Worm (Caenorhabditis elegans) whole organism, late embryonic: ENCODE data around the gene pigb-1.

Experiments
- C08G9.2 ChIP-seq: sonication (generic microtip); optimal IDR thresholded peaks from 2 replicates; lab custom pipeline; 2016; ENCODE audit warnings: mild to moderate bottlenecking, missing genetic modification characterization, moderate library complexity, missing compliant biosample characterization
- C38D4.7 ChIP-seq: fragments of 200-800 bp; sonication (Bioruptor generic); optimal IDR thresholded peaks from 2 replicates; lab custom pipeline; 2018; ENCODE audit warnings: mild to moderate bottlenecking, missing genetic modification characterization, moderate library complexity, missing compliant biosample characterization
- K02D7.2 ChIP-seq: sonication (generic microtip); optimal IDR thresholded peaks from 2 replicates; lab custom pipeline; 2017; ENCODE audit warnings: mild to moderate bottlenecking, missing genetic modification characterization, missing compliant biosample characterization
- T23F11.4 ChIP-seq: fragments of 200-800 bp; sonication (Bioruptor generic); optimal IDR thresholded peaks from 2 replicates; lab custom pipeline; 2018; ENCODE audit warnings: mild to moderate bottlenecking, missing genetic modification characterization, missing compliant biosample characterization
- Y22D7AL.16 ChIP-seq: sonication (generic microtip); optimal IDR thresholded peaks from 2 replicates; lab custom pipeline; 2016; ENCODE audit warnings: missing genetic modification characterization, missing compliant biosample characterization
- ahr-1 ChIP-seq: sonication (generic microtip); optimal IDR thresholded peaks from 2 replicates; lab custom pipeline; 2016; ENCODE audit warnings: missing genetic modification characterization, missing compliant biosample characterization
- ceh-14 ChIP-seq: sonication (generic microtip); optimal IDR thresholded peaks from 2 replicates; lab custom pipeline; 2016; ENCODE audit warnings: missing genotype, missing genetic modification characterization, missing compliant biosample characterization
- ceh-19 ChIP-seq: fragments of 200-800 bp; sonication (Bioruptor generic); optimal IDR thresholded peaks from 2 replicates; lab custom pipeline; 2018; ENCODE audit warnings: mild to moderate bottlenecking, missing genetic modification characterization, missing compliant biosample characterization
- ceh-22 ChIP-seq: sonication (generic microtip); optimal IDR thresholded peaks from 2 replicates; lab custom pipeline; 2017; ENCODE audit warnings: missing biosample characterization, missing genetic modification characterization
- ceh-30 ChIP-seq: fragments of 150-350 bp; optimal IDR thresholded peaks from 2 replicates; lab custom pipeline; 2014; ENCODE audit warnings: missing biosample characterization, missing genetic modification characterization
- ceh-45 ChIP-seq: fragments of 200-800 bp; sonication (Bioruptor generic); IDR thresholded peaks from 2 replicates; pipeline ENCODE4 v1.3.6; 2022; ENCODE audit warnings: missing genetic modification reagents, missing genetic modification characterization, missing compliant biosample characterization
- ceh-48 ChIP-seq: sonication (generic microtip); optimal IDR thresholded peaks from 2 replicates; lab custom pipeline; 2016; ENCODE audit warnings: missing genetic modification characterization, inconsistent platforms, missing compliant biosample characterization
- ceh-6 ChIP-seq: fragments of 200-800 bp; sonication (Bioruptor generic); optimal IDR thresholded peaks from 2 replicates; lab custom pipeline; 2018; ENCODE audit warnings: mild to moderate bottlenecking, missing genetic modification characterization, missing compliant biosample characterization
- ceh-9 ChIP-seq: sonication (generic microtip); optimal IDR thresholded peaks from 2 replicates; lab custom pipeline; 2016; ENCODE audit warnings: mild to moderate bottlenecking, missing genetic modification characterization, inconsistent platforms, missing compliant biosample characterization
- dmd-4 ChIP-seq: sonication (generic microtip); optimal IDR thresholded peaks from 2 replicates; lab custom pipeline; 2016; ENCODE audit warnings: borderline replicate concordance, missing genetic modification characterization, missing compliant biosample characterization
- ets-4 ChIP-seq: sonication (generic microtip); optimal IDR thresholded peaks from 2 replicates; lab custom pipeline; 2016; ENCODE audit warnings: missing genetic modification characterization, missing compliant biosample characterization
- eyg-1 ChIP-seq: sonication (generic microtip); optimal IDR thresholded peaks from 2 replicates; lab custom pipeline; 2016; ENCODE audit warnings: missing genotype, missing genetic modification characterization, missing compliant biosample characterization
- gmeb-2 ChIP-seq: sonication (generic microtip); optimal IDR thresholded peaks from 2 replicates; lab custom pipeline; 2016; ENCODE audit warnings: missing genetic modification characterization, inconsistent platforms, missing compliant biosample characterization
- hlh-30 ChIP-seq: sonication (generic microtip); optimal IDR thresholded peaks from 2 replicates; lab custom pipeline; 2017; ENCODE audit warnings: antibody characterized with exemption, missing genetic modification characterization, missing compliant biosample characterization; ENCODE audit not compliant: insufficient read depth
- hlh-8 ChIP-seq: sonication (generic microtip); optimal IDR thresholded peaks from 2 replicates; lab custom pipeline; 2016; ENCODE audit warnings: missing genotype, missing genetic modification characterization, missing compliant biosample characterization
- lim-6 ChIP-seq: sonication (generic microtip); optimal IDR thresholded peaks from 2 replicates; lab custom pipeline; 2016; ENCODE audit warnings: missing genetic modification characterization, missing compliant biosample characterization
- mec-3 ChIP-seq: sonication (generic microtip); optimal IDR thresholded peaks from 2 replicates; lab custom pipeline; 2016; ENCODE audit warnings: borderline replicate concordance, missing genetic modification characterization, missing compliant biosample characterization
- nfya-1 ChIP-seq: sonication (generic microtip); optimal IDR thresholded peaks from 2 replicates; lab custom pipeline; 2017; ENCODE audit warnings: missing genetic modification characterization, mild to moderate bottlenecking, missing compliant biosample characterization, antibody characterized with exemption, moderate library complexity
- nhr-11 ChIP-seq: fragments of 150-350 bp; optimal IDR thresholded peaks from 2 replicates; lab custom pipeline; 2014; ENCODE audit warnings: missing biosample characterization, missing genetic modification characterization
- npax-4 ChIP-seq: sonication (generic microtip); optimal IDR thresholded peaks from 2 replicates; lab custom pipeline; 2016; ENCODE audit warnings: missing genetic modification characterization, missing compliant biosample characterization
- pag-3 ChIP-seq: sonication (generic microtip); optimal IDR thresholded peaks from 2 replicates; lab custom pipeline; 2016; ENCODE audit warnings: missing compliant biosample characterization, missing genetic modification characterization, borderline replicate concordance
- pat-9 ChIP-seq: fragments of 200-800 bp; sonication (Bioruptor generic); optimal IDR thresholded peaks from 2 replicates; lab custom pipeline; 2018; ENCODE audit warnings: mild to moderate bottlenecking, missing genetic modification characterization, moderate library complexity, missing compliant biosample characterization
- pha-2 ChIP-seq: sonication (generic microtip); optimal IDR thresholded peaks from 2 replicates; lab custom pipeline; 2017; ENCODE audit warnings: mild to moderate bottlenecking, missing genetic modification characterization, missing compliant biosample characterization
- pha-4 ChIP-seq: fragments of 150-350 bp; optimal IDR thresholded peaks from 2 replicates; lab custom pipeline; 2018; ENCODE audit warnings: missing biosample characterization, missing genetic modification reagents, missing genetic modification characterization
- pqm-1 ChIP-seq: sonication (generic microtip); optimal IDR thresholded peaks from 2 replicates; lab custom pipeline; 2016; ENCODE audit warnings: missing genetic modification characterization, missing compliant biosample characterization
- ref-2 ChIP-seq: sonication (generic microtip); optimal IDR thresholded peaks from 2 replicates; lab custom pipeline; 2016; ENCODE audit warnings: missing genetic modification characterization, missing compliant biosample characterization
- sdc-2 ChIP-seq: sonication (generic microtip); optimal IDR thresholded peaks from 2 replicates; lab custom pipeline; 2016; ENCODE audit warnings: missing genotype, missing genetic modification characterization, missing compliant biosample characterization
- sox-2 ChIP-seq: fragments of 200-800 bp; sonication (Bioruptor generic); IDR thresholded peaks from 2 replicates; pipeline ENCODE4 v1.3.6; 2022; ENCODE audit warnings: missing genetic modification reagents, missing genetic modification characterization, missing compliant biosample characterization
- sox-4 ChIP-seq: sonication (generic microtip); optimal IDR thresholded peaks from 2 replicates; lab custom pipeline; 2017; ENCODE audit warnings: mild to moderate bottlenecking, missing genetic modification characterization, inconsistent platforms, missing compliant biosample characterization
- tbx-2 ChIP-seq: sonication (generic microtip); optimal IDR thresholded peaks from 2 replicates; lab custom pipeline; 2016; ENCODE audit warnings: missing genetic modification characterization, missing compliant biosample characterization
- tbx-7 ChIP-seq: sonication (generic microtip); optimal IDR thresholded peaks from 2 replicates; lab custom pipeline; 2016; ENCODE audit warnings: missing genotype, missing genetic modification characterization, missing compliant biosample characterization
- unc-55 ChIP-seq: sonication (generic microtip); optimal IDR thresholded peaks from 2 replicates; lab custom pipeline; 2017; ENCODE audit warnings: missing biosample characterization, missing genetic modification reagents, missing genetic modification characterization
- zip-5 ChIP-seq: sonication (generic microtip); optimal IDR thresholded peaks from 2 replicates; lab custom pipeline; 2016; ENCODE audit warnings: missing genetic modification characterization, missing compliant biosample characterization
- ztf-16 ChIP-seq: sonication (generic microtip); optimal IDR thresholded peaks from 2 replicates; lab custom pipeline; 2017; ENCODE audit warnings: missing genetic modification characterization, missing compliant biosample characterization

Gene pigb-1

DNA sequence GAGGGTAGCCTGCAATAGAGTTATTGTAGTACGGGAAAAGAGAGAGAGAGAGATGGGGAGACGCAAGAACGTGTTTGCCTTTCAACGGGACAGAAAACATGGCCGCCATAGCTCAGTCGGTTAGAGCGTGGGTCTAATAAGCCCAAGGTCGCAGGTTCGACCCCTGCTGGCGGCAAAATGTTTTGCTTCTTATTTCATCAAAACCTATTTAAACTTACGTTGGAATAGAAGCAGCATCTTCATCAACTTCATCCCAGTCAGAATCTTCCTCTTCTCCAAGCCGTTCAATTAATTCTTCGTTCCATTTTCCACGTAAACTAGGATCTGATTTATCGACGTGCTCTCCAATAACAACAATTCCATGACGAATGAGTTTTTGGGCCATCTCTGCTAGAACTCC lies 39.8 kb upstream of the pigb-1 start (continued):
- TF ChIP-seq zip-5 (tag; lab: Kevin White, UChicago) (peak; percentile 73), sdc-2 (tag; lab: Kevin White, UChicago) (peak; percentile 90), pha-4 (no peak), dmd-4 (tag; lab: Kevin White, UChicago) (peak; percentile 55), ref-2 (peak; percentile 90), eyg-1 (tag; lab: Kevin White, UChicago) (peak; percentile 88), pqm-1 (tag; lab: Kevin White, UChicago) (peak; percentile 73), ceh-9 (tag; lab: Kevin White, UChicago) (peak; percentile 49), K02D7.2 (tag; lab: Kevin White, UChicago) (peak; percentile 86), mec-3 (tag; lab: Kevin White, UChicago) (peak; percentile 58), ztf-16 (tag; lab: Kevin White, UChicago) (peak; percentile 86), lim-6 (tag; lab: Kevin White, UChicago) (no peak), ceh-6 (peak; percentile 90), ahr-1 (tag; lab: Kevin White, UChicago) (peak; percentile 76), Y22D7AL.16 (tag; lab: Kevin White, UChicago) (peak; percentile 85), unc-55 (GFP tag; lab: Kevin White, UChicago) (no peak), tbx-2 (peak; percentile 85), pat-9 (tag; lab: Kevin White, UChicago) (peak; percentile 88), hlh-30 (no peak), nfya-1 (peak; percentile 78), ceh-14 (tag; lab: Kevin White, UChicago) (peak; percentile 77), T23F11.4 (peak; percentile 77), ceh-48 (tag; lab: Kevin White, UChicago) (peak; percentile 77), hlh-8 (tag; lab: Kevin White, UChicago) (peak; percentile 79)

DNA sequence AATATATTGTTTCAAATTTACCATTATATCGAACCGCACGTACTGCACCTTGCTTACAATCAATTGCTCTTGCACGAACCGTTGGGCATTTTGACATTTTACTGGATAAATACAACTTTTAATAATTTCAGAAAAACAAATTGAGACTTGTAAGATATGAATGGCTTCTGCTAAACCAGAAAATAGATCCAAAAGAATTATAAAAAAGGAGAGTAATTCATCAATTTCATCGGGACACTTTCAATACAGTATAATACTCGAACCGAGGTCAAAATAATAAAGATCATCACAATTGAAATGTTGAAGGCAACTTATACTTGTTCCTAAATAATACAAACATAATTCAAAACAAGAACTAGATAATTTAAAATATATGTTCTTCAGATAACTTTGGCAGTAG lies 38.7 kb upstream of the pigb-1 start, which contains the start of gene wdr-83:
wdr-83 (minus strand) TSS at position 101 of the 400 bp plus-strand sequence.
- no peak for TF ChIP-seq sox-2 (GFP tag; lab: Robert Waterston, UW)
- TF ChIP-seq C38D4.7 (GFP tag; lab: Kevin White, UChicago), result no peak
- TF ChIP-seq Y22D7AL.16 (tag; lab: Kevin White, UChicago), result no peak
- no peak for TF ChIP-seq sdc-2 (tag; lab: Kevin White, UChicago)
- TF ChIP-seq dmd-4 (tag; lab: Kevin White, UChicago), result no peak
- no peak for TF ChIP-seq C08G9.2 (tag; lab: Kevin White, UChicago)
- no peak for TF ChIP-seq sox-4 (tag; lab: Kevin White, UChicago)
- no peak for TF ChIP-seq ceh-19 (GFP tag; lab: Kevin White, UChicago)
- no peak for TF ChIP-seq ets-4 (tag; lab: Kevin White, UChicago)
- TF ChIP-seq pag-3 (tag; lab: Kevin White, UChicago), result no peak
- TF ChIP-seq nfya-1, result no peak
- no peak for TF ChIP-seq eyg-1 (tag; lab: Kevin White, UChicago)
- TF ChIP-seq tbx-7 (tag; lab: Kevin White, UChicago), result no peak
- TF ChIP-seq nhr-11 (tag; lab: Kevin White, UChicago), result no peak
- no peak for TF ChIP-seq ceh-22 (tag; lab: Kevin White, UChicago)
- TF ChIP-seq gmeb-2 (tag; lab: Kevin White, UChicago), result no peak
- TF ChIP-seq ztf-16 (tag; lab: Kevin White, UChicago), result no peak
- TF ChIP-seq npax-4, result no peak
- no peak for TF ChIP-seq unc-55 (GFP tag; lab: Kevin White, UChicago)

DNA sequence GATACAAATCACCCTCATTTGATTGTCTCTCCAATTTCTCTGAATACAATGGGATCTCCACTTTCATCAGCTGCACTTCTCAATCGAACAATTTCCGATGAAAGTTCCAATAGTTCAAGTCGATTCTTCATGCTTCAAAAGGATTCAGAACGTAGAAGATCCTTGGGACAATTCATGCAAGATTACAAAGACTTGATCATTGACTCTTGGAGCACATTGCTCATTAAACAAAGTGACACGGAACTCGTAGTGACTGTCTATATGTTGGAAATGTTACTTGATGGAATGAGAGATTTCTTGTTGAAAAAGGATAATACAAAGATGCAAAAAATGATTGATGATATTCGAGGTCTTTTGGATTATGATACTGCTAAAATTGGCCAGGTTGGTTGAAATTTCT lies 35.1 kb upstream of the pigb-1 start:
- no peak for TF ChIP-seq ceh-30 (tag; lab: Kevin White, UChicago)
- no peak for TF ChIP-seq K02D7.2 (tag; lab: Kevin White, UChicago)
- TF ChIP-seq ceh-22 (tag; lab: Kevin White, UChicago), result no peak
- no peak for TF ChIP-seq C38D4.7 (GFP tag; lab: Kevin White, UChicago)
- TF ChIP-seq pha-2 (tag; lab: Kevin White, UChicago), result no peak
- TF ChIP-seq ceh-48 (tag; lab: Kevin White, UChicago), result no peak
- TF ChIP-seq ceh-45 (GFP tag; lab: Robert Waterston, UW), result no peak
- no peak for TF ChIP-seq tbx-7 (tag; lab: Kevin White, UChicago)
- no peak for TF ChIP-seq ztf-16 (tag; lab: Kevin White, UChicago)
- no peak for TF ChIP-seq ets-4 (tag; lab: Kevin White, UChicago)
